Worm (Caenorhabditis elegans) whole organism, L4 larva: Measurements from ENCODE around the gene lipl-4.

ENCODE experiments used
- F26F4.8 ChIP-seq: fragments of 200-800 bp; sonication (Bioruptor generic); conservative IDR thresholded peaks from 2 replicates; pipeline ENCODE4 v1.3.6; 2022; ENCODE audit warnings: missing genetic modification characterization, missing compliant biosample characterization
- F49E8.2 ChIP-seq: sonication (generic microtip); optimal IDR thresholded peaks from 2 replicates; lab custom pipeline; 2016; ENCODE audit warnings: missing compliant biosample characterization, mild to moderate bottlenecking, missing genetic modification characterization, borderline replicate concordance
- R02D3.7 ChIP-seq: fragments of 150-350 bp; sonication (generic microtip); optimal IDR thresholded peaks from 3 replicates; lab custom pipeline; 2014; ENCODE audit warnings: missing biosample characterization, missing genetic modification characterization
- T26A8.4 ChIP-seq: fragments of 200-800 bp; sonication (Bioruptor generic); IDR thresholded peaks from 2 replicates; pipeline ENCODE4 v1.3.6; 2022; ENCODE audit warnings: missing genetic modification characterization, missing compliant biosample characterization
- Y5F2A.4 ChIP-seq: fragments of 200-800 bp; sonication (Bioruptor generic); optimal IDR thresholded peaks from 2 replicates; lab custom pipeline; 2018; ENCODE audit warnings: mild to moderate bottlenecking, missing genetic modification characterization, missing compliant biosample characterization
- Y75B8A.6 ChIP-seq: fragments of 200-800 bp; sonication (Bioruptor generic); IDR thresholded peaks from 2 replicates; pipeline ENCODE4 v1.3.6; 2022; ENCODE audit warnings: missing genetic modification reagents, missing genetic modification characterization, missing compliant biosample characterization
- ZK337.2 ChIP-seq: fragments of 200-800 bp; sonication (Bioruptor generic); IDR thresholded peaks from 2 replicates; pipeline ENCODE4 v1.3.6; 2022; ENCODE audit warnings: missing genetic modification reagents, missing genetic modification characterization, missing compliant biosample characterization
- aha-1 ChIP-seq: fragments of 150-350 bp; peaks from one replicate; lab custom pipeline; 2014; ENCODE audit warnings: missing biosample characterization, missing genetic modification characterization
- attf-4 ChIP-seq: sonication (generic microtip); optimal IDR thresholded peaks from 3 replicates; lab custom pipeline; 2017; ENCODE audit warnings: missing biosample characterization, missing genetic modification characterization
- ceh-20 ChIP-seq: fragments of 200-800 bp; sonication (Bioruptor generic); IDR thresholded peaks from 2 replicates; pipeline ENCODE4 v1.3.6; 2022; ENCODE audit warnings: missing genetic modification reagents, missing genetic modification characterization, missing compliant biosample characterization
- ceh-28 ChIP-seq: fragments of 150-350 bp; optimal IDR thresholded peaks from 2 replicates; lab custom pipeline; 2014; ENCODE audit warnings: missing biosample characterization, missing genetic modification reagents, missing genetic modification characterization
- cey-2 ChIP-seq: sonication (generic microtip); optimal IDR thresholded peaks from 3 replicates; lab custom pipeline; 2017; ENCODE audit warnings: missing genetic modification characterization, mild to moderate bottlenecking, missing compliant biosample characterization, antibody characterized with exemption, borderline replicate concordance; ENCODE audit not compliant: insufficient read depth
- daf-16 ChIP-seq, 3 experiments: sonication (generic microtip); optimal IDR thresholded peaks; 2 replicates each; lab custom pipeline; 2016 to 2017; ENCODE audit warnings: missing genetic modification characterization in 3 of 3, missing genetic modification reagents in 3 of 3, mild to moderate bottlenecking in 2 of 3, missing compliant biosample characterization in 2 of 3, missing biosample characterization in 1 of 3, moderate library complexity in 1 of 3
- daf-19 ChIP-seq: fragments of 200-800 bp; sonication (Bioruptor generic); conservative IDR thresholded peaks from 2 replicates; pipeline ENCODE4 v1.3.6; 2022; ENCODE audit warnings: missing genetic modification characterization, missing compliant biosample characterization
- dmd-6 ChIP-seq: fragments of 200-800 bp; sonication (Bioruptor generic); IDR thresholded peaks from 2 replicates; pipeline ENCODE4 v1.3.6; 2022; ENCODE audit warnings: missing genetic modification reagents, missing genetic modification characterization, missing compliant biosample characterization
- dmd-9 ChIP-seq: fragments of 200-800 bp; sonication (Bioruptor generic); IDR thresholded peaks from 2 replicates; pipeline ENCODE4 v1.3.6; 2022; ENCODE audit warnings: missing genetic modification reagents, missing genetic modification characterization, missing compliant biosample characterization
- duxl-1 ChIP-seq: sonication (generic microtip); optimal IDR thresholded peaks from 2 replicates; lab custom pipeline; 2016; ENCODE audit warnings: mild to moderate bottlenecking, missing genetic modification characterization, moderate library complexity, missing compliant biosample characterization; ENCODE audit not compliant: poor library complexity
- egl-27 ChIP-seq: sonication (generic microtip); optimal IDR thresholded peaks from 3 replicates; lab custom pipeline; 2017; ENCODE audit warnings: missing biosample characterization, missing genetic modification reagents, missing genetic modification characterization
- egl-43 ChIP-seq: fragments of 200-800 bp; sonication (Bioruptor generic); IDR thresholded peaks from 2 replicates; pipeline ENCODE4 v1.3.6; 2022; ENCODE audit warnings: missing genetic modification reagents, missing genetic modification characterization, missing compliant biosample characterization
- hif-1 ChIP-seq, 2 experiments: sonication (generic microtip); optimal IDR thresholded peaks; 2 replicates each; lab custom pipeline; 2016 to 2017; ENCODE audit warnings: missing compliant biosample characterization in 2 of 2, missing genetic modification characterization in 2 of 2, missing genetic modification reagents in 2 of 2, missing genotype in 2 of 2, mild to moderate bottlenecking in 1 of 2
- hlh-11 ChIP-seq: fragments of 200-800 bp; sonication (Bioruptor generic); optimal IDR thresholded peaks from 2 replicates; lab custom pipeline; 2018; ENCODE audit warnings: mild to moderate bottlenecking, missing genetic modification characterization, missing compliant biosample characterization
- hlh-30 ChIP-seq: sonication (generic microtip); optimal IDR thresholded peaks from 2 replicates; lab custom pipeline; 2017; ENCODE audit warnings: antibody characterized with exemption, mild to moderate bottlenecking, missing genetic modification characterization, missing compliant biosample characterization; ENCODE audit not compliant: insufficient read depth
- hmg-1.1 ChIP-seq: fragments of 200-800 bp; sonication (Bioruptor generic); IDR thresholded peaks from 2 replicates; pipeline ENCODE4 v1.3.6; 2022; ENCODE audit warnings: missing genetic modification reagents, missing genetic modification characterization, missing compliant biosample characterization
- lim-7 ChIP-seq: fragments of 200-800 bp; sonication (Bioruptor generic); IDR thresholded peaks from 2 replicates; pipeline ENCODE4 v1.3.6; 2022; ENCODE audit warnings: missing genetic modification characterization, missing compliant biosample characterization
- lin-1 ChIP-seq: fragments of 200-800 bp; sonication (Bioruptor generic); IDR thresholded peaks from 2 replicates; pipeline ENCODE4 v1.3.6; 2022; ENCODE audit warnings: missing genetic modification reagents, missing genetic modification characterization, missing compliant biosample characterization
- lin-29 ChIP-seq: fragments of 200-800 bp; sonication (Bioruptor generic); IDR thresholded peaks from 2 replicates; pipeline ENCODE4 v1.3.6; 2022; ENCODE audit warnings: missing genetic modification reagents, missing genetic modification characterization, missing compliant biosample characterization
- lin-38 ChIP-seq: fragments of 200-800 bp; sonication (Bioruptor generic); IDR thresholded peaks from 2 replicates; pipeline ENCODE4 v1.3.6; 2022; ENCODE audit warnings: missing genetic modification reagents, missing genetic modification characterization, missing compliant biosample characterization
- madf-5 ChIP-seq, 2 experiments: fragments of 200-800 bp; sonication (Bioruptor generic); IDR thresholded peaks; 2 replicates each; pipeline ENCODE4 v1.3.6; 2022; ENCODE audit warnings: missing compliant biosample characterization in 2 of 2, missing genetic modification characterization in 2 of 2
- madf-9 ChIP-seq: fragments of 200-800 bp; sonication (Bioruptor generic); conservative IDR thresholded peaks from 2 replicates; pipeline ENCODE4 v1.3.6; 2022; ENCODE audit warnings: missing genetic modification reagents, missing genetic modification characterization, missing compliant biosample characterization
- mdl-1 ChIP-seq, 2 experiments: fragments of 150-350 bp in 1 of 2; sonication (generic microtip) in 1 of 2; optimal IDR thresholded peaks; 2 replicates each; lab custom pipeline; 2014 to 2017; ENCODE audit warnings: missing biosample characterization in 2 of 2, missing genetic modification characterization in 2 of 2
- mxl-3 ChIP-seq: fragments of 200-800 bp; sonication (Bioruptor generic); optimal IDR thresholded peaks from 2 replicates; lab custom pipeline; 2018; ENCODE audit warnings: mild to moderate bottlenecking, missing genetic modification characterization, missing compliant biosample characterization
- nhr-10 ChIP-seq: fragments of 150-350 bp; optimal IDR thresholded peaks from 2 replicates; lab custom pipeline; 2014; ENCODE audit warnings: missing biosample characterization, missing genetic modification characterization
- nhr-102 ChIP-seq: sonication (generic microtip); optimal IDR thresholded peaks from 2 replicates; lab custom pipeline; 2016; ENCODE audit warnings: mild to moderate bottlenecking, missing genetic modification characterization, moderate library complexity, missing compliant biosample characterization
- nhr-237 ChIP-seq: sonication (generic microtip); optimal IDR thresholded peaks from 2 replicates; lab custom pipeline; 2017; ENCODE audit warnings: missing biosample characterization, missing genetic modification characterization
- nhr-25 ChIP-seq: sonication (generic microtip); optimal IDR thresholded peaks from 2 replicates; lab custom pipeline; 2017; ENCODE audit warnings: missing genetic modification characterization, mild to moderate bottlenecking, missing compliant biosample characterization, antibody characterized with exemption, moderate library complexity, borderline replicate concordance; ENCODE audit not compliant: insufficient read depth
- nhr-28 ChIP-seq: fragments of 150-350 bp; optimal IDR thresholded peaks from 2 replicates; lab custom pipeline; 2014; ENCODE audit warnings: missing biosample characterization, missing genetic modification characterization
- nhr-41 ChIP-seq: fragments of 200-800 bp; sonication (Bioruptor generic); IDR thresholded peaks from 2 replicates; pipeline ENCODE4 v1.3.6; 2022; ENCODE audit warnings: missing genetic modification reagents, missing genetic modification characterization, missing compliant biosample characterization
- nhr-42 ChIP-seq: fragments of 200-800 bp; sonication (Bioruptor generic); IDR thresholded peaks from 2 replicates; pipeline ENCODE4 v1.3.6; 2022; ENCODE audit warnings: missing genetic modification characterization, missing compliant biosample characterization
- nhr-76 ChIP-seq: fragments of 150-350 bp; optimal IDR thresholded peaks from 2 replicates; lab custom pipeline; 2014; ENCODE audit warnings: missing biosample characterization, missing genetic modification characterization
- nhr-77 ChIP-seq: fragments of 150-350 bp; optimal IDR thresholded peaks from 2 replicates; lab custom pipeline; 2014; ENCODE audit warnings: missing biosample characterization, missing genetic modification characterization
- pha-4 ChIP-seq, 2 experiments: fragments of 150-350 bp in 1 of 2; fragments of 200-800 bp in 1 of 2; sonication (Bioruptor generic) in 1 of 2; IDR thresholded peaks in 1 of 2; optimal IDR thresholded peaks in 1 of 2; 2 replicates each; pipeline versions ENCODE4 v1.3.6 to Lab custom; 2014 to 2022; ENCODE audit warnings: missing genetic modification characterization in 2 of 2, missing genetic modification reagents in 2 of 2, missing biosample characterization in 1 of 2, missing compliant biosample characterization in 1 of 2
- pqm-1 ChIP-seq: sonication (generic microtip); optimal IDR thresholded peaks from 2 replicates; lab custom pipeline; 2017; ENCODE audit warnings: missing biosample characterization, missing genetic modification characterization
- saeg-2 ChIP-seq: fragments of 200-800 bp; sonication (Bioruptor generic); IDR thresholded peaks from 2 replicates; pipeline ENCODE4 v1.3.6; 2022; ENCODE audit warnings: missing genetic modification reagents, missing genetic modification characterization, missing compliant biosample characterization
- snpc-1.2 ChIP-seq: fragments of 200-800 bp; sonication (Bioruptor generic); IDR thresholded peaks from 2 replicates; pipeline ENCODE4 v1.3.6; 2022; ENCODE audit warnings: missing genetic modification reagents, missing genetic modification characterization, missing compliant biosample characterization
- snpc-4 ChIP-seq: fragments of 150-350 bp; optimal IDR thresholded peaks from 2 replicates; lab custom pipeline; 2014; ENCODE audit warnings: missing biosample characterization, missing genetic modification characterization
- tra-1 ChIP-seq: fragments of 200-800 bp; sonication (Bioruptor generic); IDR thresholded peaks from 2 replicates; pipeline ENCODE4 v1.3.6; 2022; ENCODE audit warnings: missing genetic modification reagents, missing genetic modification characterization, missing compliant biosample characterization
- unc-62 ChIP-seq, 3 experiments: fragments of 150-350 bp in 1 of 3; sonication (generic microtip); optimal IDR thresholded peaks in 2 of 3; peaks in 1 of 3; 1 replicate in 1 of 3; 2 replicates in 2 of 3; lab custom pipeline; 2014 to 2017; ENCODE audit warnings: missing biosample characterization in 3 of 3, missing genetic modification characterization in 3 of 3, missing genetic modification reagents in 3 of 3, missing genotype in 1 of 3
- zip-2 ChIP-seq: fragments of 150-350 bp; optimal IDR thresholded peaks from 2 replicates; lab custom pipeline; 2014; ENCODE audit warnings: missing biosample characterization, missing genetic modification characterization

The lipl-4 gene

DNA sequence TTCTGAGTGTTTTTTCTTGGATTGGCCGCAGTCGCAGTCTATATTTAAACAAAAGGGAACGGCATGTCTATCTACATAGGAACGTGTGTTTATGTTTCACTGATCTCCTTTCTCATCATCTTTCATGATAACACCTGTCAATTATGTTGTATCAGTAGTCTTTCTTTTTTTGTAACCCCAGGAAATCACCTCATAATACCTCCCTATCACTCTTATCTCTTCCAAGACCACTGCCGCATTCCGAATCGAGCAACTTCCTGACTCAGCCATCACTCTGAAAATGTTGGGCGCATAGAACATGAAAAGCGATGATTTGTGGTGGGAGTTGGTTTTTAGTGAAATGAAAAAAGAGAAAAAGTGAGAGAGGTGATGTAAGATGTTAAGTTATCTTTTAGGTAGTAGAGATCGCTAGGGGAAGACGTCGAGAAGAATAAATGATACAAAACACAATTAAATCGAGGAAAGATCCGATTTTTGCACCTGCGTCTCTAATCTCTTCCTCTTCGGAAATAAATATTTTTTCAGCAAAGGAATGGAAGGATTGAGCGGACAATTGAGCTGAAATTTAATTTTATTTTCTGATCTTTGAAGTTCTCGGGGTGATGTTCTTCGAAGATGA is 27.0 kb upstream of the lipl-4 start:
- peak; percentile 83 for TF ChIP-seq tra-1 (GFP tag; lab: Robert Waterston, UW)
- TF ChIP-seq nhr-28 (tag; lab: Kevin White, UChicago): peak; percentile 56
- TF ChIP-seq hif-1 (tag; optimal IDR thresholded peaks at IDR 0.05; lab: Kevin White, UChicago): no peak
- no peak for TF ChIP-seq lim-7 (GFP tag; lab: Robert Waterston, UW)
- TF ChIP-seq ZK337.2 (GFP tag; lab: Robert Waterston, UW): no peak
- TF ChIP-seq nhr-102 (tag; lab: Kevin White, UChicago): no peak
- TF ChIP-seq T26A8.4 (GFP tag; lab: Robert Waterston, UW): no peak
- TF ChIP-seq ceh-20 (GFP tag; lab: Robert Waterston, UW): 0 out of 2 replicates have a peak, but pooled peaks have one; percentile 15
- TF ChIP-seq nhr-77 (tag; lab: Kevin White, UChicago): no peak
- no peak for TF ChIP-seq ceh-28 (tag; lab: Kevin White, UChicago)
- no peak for TF ChIP-seq pha-4 (GFP tag; IDR thresholded peaks at IDR 0.05; lab: Robert Waterston, UW)
- TF ChIP-seq pha-4 (tag; optimal IDR thresholded peaks at IDR 0.05; lab: Kevin White, UChicago): no peak
- TF ChIP-seq mdl-1 (tag; optimal IDR thresholded peaks at IDR 0.05; lab: Kevin White, UChicago): no peak
- TF ChIP-seq daf-16 (GFP tag; optimal IDR thresholded peaks at IDR 0.05; lab: Kevin White, UChicago): no peak
- peak; percentile 65 for TF ChIP-seq daf-16 (tag; optimal IDR thresholded peaks at IDR 0.05; lab: Kevin White, UChicago)
- no peak for TF ChIP-seq madf-9 (GFP tag; lab: Robert Waterston, UW)
- TF ChIP-seq R02D3.7: no peak
- no peak for TF ChIP-seq cey-2 (tag; lab: Kevin White, UChicago)
- peak; percentile 50 for TF ChIP-seq mxl-3 (GFP tag; lab: Kevin White, UChicago)
- no peak for TF ChIP-seq attf-4 (tag; lab: Kevin White, UChicago)
- no peak for TF ChIP-seq nhr-76 (tag; lab: Kevin White, UChicago)
- TF ChIP-seq nhr-25 (tag; lab: Kevin White, UChicago): no peak
- no peak for TF ChIP-seq hlh-30
- TF ChIP-seq duxl-1 (tag; lab: Kevin White, UChicago): no peak
- TF ChIP-seq daf-19 (GFP tag; lab: Robert Waterston, UW): no peak
- no peak for TF ChIP-seq dmd-9 (GFP tag; lab: Robert Waterston, UW)
- no peak for TF ChIP-seq zip-2 (tag; lab: Kevin White, UChicago)
- no peak for TF ChIP-seq F26F4.8 (GFP tag; lab: Robert Waterston, UW)
- TF ChIP-seq lin-1: peak; percentile 56; the same call in 1 of the 2 replicates
- TF ChIP-seq snpc-4 (tag; lab: Kevin White, UChicago): no peak
- TF ChIP-seq lin-38 (GFP tag; lab: Robert Waterston, UW): no peak
- TF ChIP-seq aha-1 (tag; lab: Kevin White, UChicago): no peak
- no peak for TF ChIP-seq lin-29 (GFP tag; lab: Robert Waterston, UW)
- peak; percentile 88 for TF ChIP-seq hlh-11 (tag; lab: Kevin White, UChicago)
- no peak for TF ChIP-seq snpc-1.2 (GFP tag; lab: Robert Waterston, UW)
- no peak for TF ChIP-seq madf-5 (GFP tag; IDR thresholded peaks at IDR 0.05; lab: Robert Waterston, UW)
- TF ChIP-seq Y5F2A.4: no peak
- TF ChIP-seq pqm-1 (tag; lab: Kevin White, UChicago): peak; percentile 46
- peak in 1 of 2 experiments; percentile 87 for TF ChIP-seq unc-62 (GFP tag; optimal IDR thresholded peaks at IDR 0.05 in 1 of 2; lab: Kevin White, UChicago)
- no peak for TF ChIP-seq unc-62 (tag; optimal IDR thresholded peaks at IDR 0.05; lab: Kevin White, UChicago)
- TF ChIP-seq nhr-237: no peak
- TF ChIP-seq saeg-2 (GFP tag; lab: Robert Waterston, UW): no peak
- TF ChIP-seq F49E8.2: no peak
- no peak for TF ChIP-seq hmg-1.1 (GFP tag; lab: Robert Waterston, UW)
- no peak for TF ChIP-seq nhr-10 (tag; lab: Kevin White, UChicago)
- no peak for TF ChIP-seq egl-43 (GFP tag; lab: Robert Waterston, UW)
- TF ChIP-seq dmd-6 (GFP tag; lab: Robert Waterston, UW): peak; percentile 97
- peak; percentile 41; the same call in 1 of the 2 replicates for TF ChIP-seq nhr-41 (GFP tag; lab: Robert Waterston, UW)
- TF ChIP-seq egl-27 (tag; lab: Kevin White, UChicago): no peak
- TF ChIP-seq nhr-42 (GFP tag; lab: Robert Waterston, UW): no peak
- no peak for TF ChIP-seq Y75B8A.6 (GFP tag; lab: Robert Waterston, UW)
